Worm (Caenorhabditis elegans): ENCODE measurements around the gene ztf-7.

Gene ztf-7

ce11 chrV:9812216-9812615, 22.7 kb upstream of the ztf-7 start:
- TF ChIP-seq mxl-3 (GFP tag; optimal IDR thresholded peaks at IDR 0.05) (no peak), aha-1 (tag) (peak; percentile 93)

- TF ChIP-seq fos-1 (tag; optimal IDR thresholded peaks at IDR 0.05): no peak
Measured at ce11 chrV:9811154-9811553, 21.6 kb upstream of the ztf-7 start, which contains the start of gene sru-29. sru-29 (plus strand) TSS chrV:9811454.

- no peak for TF ChIP-seq snpc-1.2 (GFP tag; IDR thresholded peaks at IDR 0.05)
- TF ChIP-seq lin-29 (GFP tag; IDR thresholded peaks at IDR 0.05): no peak
- no peak for TF ChIP-seq spr-3 (GFP tag; optimal IDR thresholded peaks at IDR 0.05)
- TF ChIP-seq R02D3.7 (tag; optimal IDR thresholded peaks at IDR 0.05): no peak
- TF ChIP-seq dmd-8 (GFP tag; IDR thresholded peaks at IDR 0.05): no peak
Measured at ce11 chrV:9805161-9805560, 15.7 kb upstream of the ztf-7 start, which contains the start of gene sru-37. sru-37 (plus strand) TSS chrV:9805461.

- TF ChIP-seq mep-1 (tag; optimal IDR thresholded peaks at IDR 0.05) (no peak), F37D6.2 (tag; optimal IDR thresholded peaks at IDR 0.05) (no peak), T26A8.4 (GFP tag; IDR thresholded peaks at IDR 0.05) (no peak), tra-1 (GFP tag; IDR thresholded peaks at IDR 0.05) (no peak), hmg-1.1 (GFP tag; IDR thresholded peaks at IDR 0.05) (no peak), snpc-1.2 (GFP tag; IDR thresholded peaks at IDR 0.05) (no peak), hlh-11 (tag; optimal IDR thresholded peaks at IDR 0.05) (no peak), duxl-1 (tag; optimal IDR thresholded peaks at IDR 0.05; ENCODE audit: poor library complexity) (no peak), tag-97 (GFP tag; IDR thresholded peaks at IDR 0.05) (no peak), daf-8 (GFP tag; IDR thresholded peaks at IDR 0.05) (no peak), dve-1 (tag; optimal IDR thresholded peaks at IDR 0.05; ENCODE audit: insufficient read depth) (no peak), nhr-76 (tag; optimal IDR thresholded peaks at IDR 0.05) (no peak), F44E2.7 (GFP tag; IDR thresholded peaks at IDR 0.05) (no peak), set-16 (GFP tag; IDR thresholded peaks at IDR 0.05) (no peak), dmd-8 (GFP tag; IDR thresholded peaks at IDR 0.05) (no peak), attf-4 (tag; optimal IDR thresholded peaks at IDR 0.05) (no peak), snpc-4 (tag; optimal IDR thresholded peaks at IDR 0.05) (no peak), daf-16 (GFP tag; optimal IDR thresholded peaks at IDR 0.05) (no peak), daf-16 (tag; optimal IDR thresholded peaks at IDR 0.05) (no peak)
Measured at ce11 chrV:9803176-9803575, 13.7 kb upstream of the ztf-7 start, which contains the start of gene sru-39. sru-39 (plus strand) TSS chrV:9803476.

ce11 chrV:9801965-9802364, 12.5 kb upstream of the ztf-7 start, which contains the start of gene F46B6.10:
F46B6.10 (minus strand) TSS chrV:9802065.
- TF ChIP-seq nhr-41 (GFP tag; IDR thresholded peaks at IDR 0.05) (no peak), nhr-28 (tag; optimal IDR thresholded peaks at IDR 0.05) (no peak), Y5F2A.4 (GFP tag; optimal IDR thresholded peaks at IDR 0.05) (no peak), ceh-20 (GFP tag; IDR thresholded peaks at IDR 0.05) (no peak), pha-4 (GFP tag; IDR thresholded peaks at IDR 0.05) (no peak), pha-4 (tag; optimal IDR thresholded peaks at IDR 0.05) (no peak), ceh-44 (GFP tag; IDR thresholded peaks at IDR 0.05) (no peak), snpc-1.2 (GFP tag; IDR thresholded peaks at IDR 0.05) (no peak), sdz-12 (GFP tag; optimal IDR thresholded peaks at IDR 0.05) (no peak), ztf-11 (tag; optimal IDR thresholded peaks at IDR 0.05) (no peak), T26A8.4 (GFP tag; IDR thresholded peaks at IDR 0.05) (no peak), daf-16 (GFP tag; optimal IDR thresholded peaks at IDR 0.05) (no peak), daf-16 (tag; optimal IDR thresholded peaks at IDR 0.05) (no peak), lir-3 (tag; optimal IDR thresholded peaks at IDR 0.05) (no peak)
